Fruit fly (Drosophila melanogaster) whole organism, prepupa: ENCODE measurements around the gene fwd.

ENCODE experiments used
- CG10631 ChIP-seq: fragments of 200-800 bp; sonication (Bioruptor generic); optimal IDR thresholded peaks from 2 replicates; lab custom pipeline; 2016; ENCODE audit warnings: missing biosample characterization, missing genetic modification characterization
- CG10669 ChIP-seq: fragments of 200-800 bp; sonication (Bioruptor generic); optimal IDR thresholded peaks from 3 replicates; lab custom pipeline; 2018; ENCODE audit warnings: missing biosample characterization, mild to moderate bottlenecking, missing genetic modification characterization, moderate library complexity
- CG11294 ChIP-seq: fragments of 200-800 bp; sonication (Bioruptor generic); IDR thresholded peaks from 2 replicates; pipeline ENCODE4 v1.3.6; 2022; ENCODE audit warnings: missing biosample characterization, missing genetic modification characterization
- CG15336 ChIP-seq: fragments of 200-800 bp; sonication (Bioruptor generic); IDR thresholded peaks from 2 replicates; pipeline ENCODE4 v1.3.6; 2022; ENCODE audit warnings: missing biosample characterization, missing genetic modification characterization
- CG1621 ChIP-seq: fragments of 200-800 bp; sonication (Bioruptor generic); optimal IDR thresholded peaks from 3 replicates; lab custom pipeline; 2018; ENCODE audit warnings: missing biosample characterization, mild to moderate bottlenecking, missing genetic modification characterization
- CG16779 ChIP-seq: fragments of 200-800 bp; sonication (Bioruptor generic); optimal IDR thresholded peaks from 3 replicates; lab custom pipeline; 2017; ENCODE audit warnings: missing biosample characterization, mild to moderate bottlenecking, missing genetic modification characterization
- CG31627 ChIP-seq: fragments of 200-800 bp; sonication (Bioruptor generic); optimal IDR thresholded peaks from 3 replicates; lab custom pipeline; 2016; ENCODE audit warnings: missing biosample characterization, missing genetic modification characterization
- CG34406 ChIP-seq: fragments of 200-800 bp; sonication (Bioruptor generic); optimal IDR thresholded peaks from 3 replicates; lab custom pipeline; 2016; ENCODE audit warnings: missing biosample characterization, missing genetic modification characterization
- CG7368 ChIP-seq: fragments of 200-800 bp; sonication (Bioruptor generic); optimal IDR thresholded peaks from 3 replicates; lab custom pipeline; 2016; ENCODE audit warnings: missing biosample characterization, missing genetic modification characterization
- CG8119 ChIP-seq: fragments of 200-800 bp; sonication (Bioruptor generic); IDR thresholded peaks from 3 replicates; pipeline ENCODE4 v1.3.6; 2022; ENCODE audit warnings: missing biosample characterization, missing genetic modification characterization
- CG8319 ChIP-seq: fragments of 200-800 bp; sonication (Bioruptor generic); optimal IDR thresholded peaks from 3 replicates; lab custom pipeline; 2016; ENCODE audit warnings: missing biosample characterization, missing genetic modification characterization
- CG8632 ChIP-seq: fragments of 200-800 bp; sonication (Bioruptor generic); optimal IDR thresholded peaks from 3 replicates; lab custom pipeline; 2016; ENCODE audit warnings: missing biosample characterization, missing genetic modification characterization
- Eip75B ChIP-seq: fragments of 200-800 bp; sonication (Bioruptor generic); optimal IDR thresholded peaks from 3 replicates; lab custom pipeline; 2016; ENCODE audit warnings: missing biosample characterization, missing genetic modification characterization
- Eip78C ChIP-seq: fragments of 200-800 bp; sonication (Bioruptor generic); peaks from one replicate; lab custom pipeline; 2016; ENCODE audit warnings: missing biosample characterization, missing genetic modification characterization
- Eip93F ChIP-seq: fragments of 200-800 bp; sonication (Bioruptor generic); optimal IDR thresholded peaks from 2 replicates; lab custom pipeline; 2016; ENCODE audit warnings: missing biosample characterization, mild to moderate bottlenecking, missing genetic modification characterization
- Ets21C ChIP-seq: fragments of 200-800 bp; sonication (Bioruptor generic); optimal IDR thresholded peaks from 3 replicates; lab custom pipeline; 2016; ENCODE audit warnings: missing biosample characterization, missing genetic modification characterization
- Ets96B ChIP-seq: fragments of 200-800 bp; optimal IDR thresholded peaks from 2 replicates; lab custom pipeline; 2019; ENCODE audit warnings: missing biosample characterization, mild to moderate bottlenecking, missing genetic modification characterization, moderate library complexity
- Hr38 ChIP-seq: sonication (Bioruptor generic); optimal IDR thresholded peaks from 2 replicates; lab custom pipeline; 2016; ENCODE audit warnings: missing biosample characterization, missing genetic modification characterization
- Hr39 ChIP-seq: fragments of 200-800 bp; sonication (Bioruptor generic); optimal IDR thresholded peaks from 2 replicates; lab custom pipeline; 2016; ENCODE audit warnings: missing biosample characterization, missing genetic modification characterization
- Met ChIP-seq: fragments of 200-800 bp; sonication (Bioruptor generic); optimal IDR thresholded peaks from 3 replicates; lab custom pipeline; 2016; ENCODE audit warnings: missing biosample characterization, missing genetic modification characterization
- Smox ChIP-seq: fragments of 200-800 bp; sonication (Bioruptor generic); optimal IDR thresholded peaks from 3 replicates; lab custom pipeline; 2016; ENCODE audit warnings: missing biosample characterization, missing genetic modification characterization
- Sox102F ChIP-seq: fragments of 200-800 bp; sonication (Bioruptor generic); optimal IDR thresholded peaks from 2 replicates; lab custom pipeline; 2016; ENCODE audit warnings: missing biosample characterization, mild to moderate bottlenecking, missing genetic modification characterization
- acj6 ChIP-seq: fragments of 200-800 bp; sonication (Bioruptor generic); optimal IDR thresholded peaks from 3 replicates; lab custom pipeline; 2016; ENCODE audit warnings: missing biosample characterization, missing genetic modification characterization
- cyc ChIP-seq: fragments of 200-800 bp; sonication (Bioruptor generic); optimal IDR thresholded peaks from 3 replicates; lab custom pipeline; 2016; ENCODE audit warnings: missing biosample characterization, missing genetic modification characterization
- dsx ChIP-seq: fragments of 200-800 bp; optimal IDR thresholded peaks from 3 replicates; lab custom pipeline; 2019; ENCODE audit warnings: missing biosample characterization, mild to moderate bottlenecking, missing genetic modification characterization, moderate library complexity; ENCODE audit not compliant: poor library complexity, severe bottlenecking
- fd85E ChIP-seq: fragments of 200-800 bp; sonication (Bioruptor generic); optimal IDR thresholded peaks from 3 replicates; lab custom pipeline; 2016; ENCODE audit warnings: missing biosample characterization, missing genetic modification characterization
- fkh ChIP-seq: fragments of 200-800 bp; sonication (Bioruptor generic); optimal IDR thresholded peaks from 3 replicates; lab custom pipeline; 2017; ENCODE audit warnings: missing biosample characterization, mild to moderate bottlenecking, missing genetic modification characterization, moderate library complexity
- pdm3 ChIP-seq: fragments of 200-800 bp; sonication (Bioruptor generic); optimal IDR thresholded peaks from 3 replicates; lab custom pipeline; 2016; ENCODE audit warnings: missing biosample characterization, missing genetic modification characterization
- salr ChIP-seq, 2 experiments: fragments of 200-800 bp; sonication (Bioruptor generic); optimal IDR thresholded peaks; 3 replicates each; lab custom pipeline; 2016 to 2018; ENCODE audit warnings: missing biosample characterization in 2 of 2, missing genetic modification characterization in 2 of 2, mild to moderate bottlenecking in 1 of 2
- svp ChIP-seq: fragments of 200-800 bp; sonication (Bioruptor generic); peaks from one replicate; lab custom pipeline; 2016; ENCODE audit warnings: missing biosample characterization, missing genetic modification characterization
- vri ChIP-seq: fragments of 200-800 bp; sonication (Bioruptor generic); optimal IDR thresholded peaks from 3 replicates; lab custom pipeline; 2016; ENCODE audit warnings: missing biosample characterization, mild to moderate bottlenecking, missing genetic modification characterization

The fwd gene

DNA sequence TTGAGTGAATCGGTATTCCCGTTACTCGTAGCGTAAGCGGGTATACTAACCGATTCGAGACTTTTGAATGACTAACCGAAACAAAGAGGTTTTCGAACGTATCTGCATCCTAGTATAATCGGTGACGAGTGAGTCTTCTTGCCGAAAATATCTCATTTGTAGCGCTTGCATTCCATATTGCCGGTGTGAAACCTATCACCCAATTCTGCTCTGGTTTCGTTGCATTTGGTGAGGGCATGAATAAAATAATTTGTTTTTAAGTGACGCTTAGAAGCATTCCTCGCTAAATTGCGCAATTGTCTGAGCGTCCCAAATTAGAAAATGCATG lies 290 bp upstream of the fwd start:
- no peak for TF ChIP-seq CG10669
- no peak for TF ChIP-seq Sox102F (GFP tag; lab: Kevin White, UChicago)
- TF ChIP-seq CG11294 (GFP tag; lab: Robert Waterston, UW), result no peak
- TF ChIP-seq CG15336 (GFP tag; lab: Robert Waterston, UW), result 0 out of 2 replicates have a peak, but pooled peaks have one; percentile 4
- TF ChIP-seq CG7368 (GFP tag; lab: Kevin White, UChicago), result no peak
- peak; percentile 23 for TF ChIP-seq Eip78C (GFP tag; lab: Kevin White, UChicago)
- no peak for TF ChIP-seq Eip93F (GFP tag; lab: Kevin White, UChicago)
- TF ChIP-seq pdm3 (GFP tag; lab: Kevin White, UChicago), result no peak
- TF ChIP-seq CG1621 (tag; lab: Kevin White, UChicago), result no peak

DNA sequence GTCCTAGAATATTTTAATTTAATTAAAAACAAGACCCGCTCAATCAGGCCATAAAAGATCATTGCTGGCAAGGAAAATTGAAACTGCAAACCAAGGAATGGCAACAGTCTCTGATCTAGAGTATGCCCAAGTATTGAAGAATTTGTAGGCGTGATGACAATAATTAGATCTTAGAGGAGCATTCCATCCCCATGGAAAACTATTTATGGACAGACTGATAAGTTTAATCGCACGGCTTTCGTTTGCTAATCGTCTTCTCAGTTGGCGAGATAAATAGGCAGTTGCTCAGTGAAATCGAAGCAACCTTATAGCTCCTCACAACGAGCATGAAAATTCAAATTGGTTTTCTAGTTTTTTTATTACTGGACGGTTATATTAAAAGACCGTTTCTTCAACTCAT lies 2.9 kb downstream of the fwd start, which contains the start of gene ddbt:
TSS of gene ddbt (plus strand) at position 301 of the 400 bp plus-strand sequence.
- TF ChIP-seq CG1621 (tag; lab: Kevin White, UChicago), result no peak
- no peak for TF ChIP-seq CG16779 (tag; lab: Kevin White, UChicago)
- TF ChIP-seq Eip93F (GFP tag; lab: Kevin White, UChicago), result no peak
- no peak for TF ChIP-seq CG34406 (GFP tag; lab: Kevin White, UChicago)
- no peak for TF ChIP-seq dsx

DNA sequence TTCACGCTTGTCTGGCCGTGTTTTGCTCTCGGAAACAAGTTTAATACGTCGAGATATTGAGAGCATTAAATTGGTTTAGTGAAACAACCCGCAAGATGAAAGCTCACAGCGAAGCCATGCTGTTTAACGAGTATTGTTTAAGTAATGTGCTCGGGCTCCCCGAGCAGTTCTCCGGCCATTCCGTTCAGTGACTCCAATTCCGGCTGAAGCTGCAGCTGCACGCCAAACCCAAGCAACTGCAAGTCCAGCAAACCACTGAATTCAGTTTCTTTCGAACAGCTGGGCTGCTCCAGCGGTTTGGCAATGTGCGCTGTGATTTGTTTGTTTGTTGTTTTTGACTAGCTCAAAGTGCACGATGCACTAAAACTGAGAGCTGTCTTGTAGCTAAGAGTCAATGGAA lies 4.5 kb downstream of the fwd start:
- TF ChIP-seq CG15336 (GFP tag; lab: Robert Waterston, UW) (no peak), CG1621 (tag; lab: Kevin White, UChicago) (peak; percentile 64)

DNA sequence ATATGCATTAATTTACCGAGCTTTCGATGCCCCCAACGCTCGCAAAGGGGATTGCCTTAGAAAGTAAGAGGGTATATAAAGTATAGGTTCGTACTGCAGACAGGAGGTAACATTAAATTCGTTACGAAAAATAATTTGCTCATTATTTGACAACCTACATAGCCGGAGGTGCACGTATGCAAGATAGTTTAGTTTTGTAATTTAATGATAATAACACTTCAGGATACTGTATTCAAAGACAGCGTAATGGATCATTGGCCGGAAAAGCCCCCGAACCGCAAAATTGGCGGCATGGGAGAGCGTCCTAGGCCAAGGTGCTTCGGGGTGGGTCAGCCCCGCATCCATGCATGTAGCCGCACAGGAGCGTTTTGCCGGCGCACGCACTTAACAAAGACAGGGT lies 7.4 kb downstream of the fwd start:
- no peak for TF ChIP-seq fkh (GFP tag; lab: Kevin White, UChicago)
- no peak for TF ChIP-seq CG8319
- no peak for TF ChIP-seq Eip75B (GFP tag; lab: Kevin White, UChicago)
- TF ChIP-seq Ets96B (tag; lab: Kevin White, UChicago), result no peak
- no peak for TF ChIP-seq CG31627 (GFP tag; lab: Kevin White, UChicago)
- no peak for TF ChIP-seq CG34406 (GFP tag; lab: Kevin White, UChicago)
- no peak for TF ChIP-seq acj6 (GFP tag; lab: Kevin White, UChicago)
- no peak for TF ChIP-seq Ets21C (GFP tag; lab: Kevin White, UChicago)
- no peak for TF ChIP-seq CG8119 (GFP tag; lab: Robert Waterston, UW)
- TF ChIP-seq CG10669, result no peak
- TF ChIP-seq, all 60 proteins: peak for 0

DNA sequence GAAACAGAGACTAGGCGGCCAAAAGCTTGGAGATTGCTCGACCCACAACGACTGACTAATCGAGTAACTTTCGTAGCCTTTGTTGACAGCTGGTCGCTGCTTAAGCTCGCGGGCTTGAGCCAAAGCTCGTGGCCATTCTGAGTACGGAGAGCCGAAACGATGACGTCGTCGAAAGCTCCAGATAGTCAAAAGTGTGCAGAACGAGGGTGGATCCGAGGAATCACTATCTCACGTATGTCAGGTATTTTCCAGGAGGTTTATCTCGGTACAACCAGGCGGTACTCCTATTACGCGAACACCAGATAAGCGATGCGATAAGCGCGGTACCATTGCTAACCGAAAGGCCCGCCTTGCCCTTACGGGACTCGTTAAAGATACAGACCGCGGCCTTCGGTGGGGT lies 8.1 kb downstream of the fwd start:
- TF ChIP-seq Smox (no peak), vri (GFP tag; lab: Kevin White, UChicago) (peak; percentile 95), CG16779 (tag; lab: Kevin White, UChicago) (no peak), svp (GFP tag; lab: Kevin White, UChicago) (peak; percentile 84)
- TF ChIP-seq, all 60 proteins: peak for 2

DNA sequence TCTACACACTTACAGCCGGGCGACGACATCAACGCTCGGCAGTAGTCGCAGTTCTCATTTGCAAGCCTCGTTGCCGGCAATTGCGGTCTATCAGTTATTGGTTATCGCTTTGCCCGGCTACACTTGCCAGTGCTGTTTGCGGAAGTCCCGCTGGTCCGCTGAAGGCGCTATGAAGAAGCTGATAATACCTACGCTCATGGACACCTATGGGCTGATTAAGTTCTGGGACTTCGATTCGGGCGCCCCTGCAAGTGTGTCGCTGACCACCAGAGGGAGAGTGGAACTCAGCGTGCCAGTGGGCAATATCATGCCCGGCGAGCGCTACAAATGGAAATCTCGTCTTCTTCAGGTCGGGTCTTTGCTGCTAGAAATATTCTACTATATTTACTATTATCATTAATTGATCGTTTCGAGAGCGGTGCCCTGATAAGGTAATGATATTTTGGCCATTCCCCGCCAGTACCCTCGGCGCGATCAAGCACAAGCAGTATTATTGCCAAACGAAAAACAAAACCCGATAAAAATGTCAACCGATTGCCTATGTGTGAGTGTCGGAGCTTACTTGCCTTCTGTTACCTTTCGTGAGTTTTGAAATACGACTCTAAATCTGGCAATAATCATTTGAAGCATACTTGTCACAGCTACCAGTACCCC lies 19.6 kb downstream of the fwd start:
- TF ChIP-seq svp (GFP tag; lab: Kevin White, UChicago), result peak; percentile 71
- no peak for TF ChIP-seq fkh (GFP tag; lab: Kevin White, UChicago)
- TF ChIP-seq, all 60 proteins: peak for 1

DNA sequence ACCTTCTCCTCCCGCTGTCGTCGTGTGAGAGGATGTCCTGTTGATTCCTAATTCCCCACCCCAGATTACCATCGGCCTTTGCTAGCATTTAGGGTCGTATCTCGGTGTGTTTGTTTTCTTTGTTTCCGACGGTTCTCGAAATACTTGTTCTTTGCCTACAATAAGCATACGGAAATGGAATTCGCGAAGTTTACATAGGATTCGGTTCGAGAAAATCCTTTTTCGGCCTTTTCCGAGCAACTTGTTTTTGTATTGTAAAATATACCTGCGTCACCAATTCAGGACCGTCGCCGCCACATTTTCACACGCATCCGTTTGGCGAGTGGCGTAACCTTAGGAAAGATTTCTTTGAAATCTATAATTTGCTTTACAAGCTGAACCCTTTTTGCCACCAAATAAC lies 21.2 kb downstream of the fwd start:
- no peak for TF ChIP-seq CG10631
- no peak for TF ChIP-seq Hr39 (GFP tag; lab: Kevin White, UChicago)
- no peak for TF ChIP-seq fd85E
- no peak for TF ChIP-seq CG8632 (GFP tag; lab: Kevin White, UChicago)
- no peak for TF ChIP-seq CG7368 (GFP tag; lab: Kevin White, UChicago)
- TF ChIP-seq Hr38 (GFP tag; lab: Kevin White, UChicago), result no peak
- TF ChIP-seq Met (GFP tag; lab: Kevin White, UChicago), result no peak
- TF ChIP-seq cyc, result no peak
- TF ChIP-seq salr (GFP tag; optimal IDR thresholded peaks at IDR 0.05; lab: Kevin White, UChicago), result no peak
- no peak for TF ChIP-seq fkh (GFP tag; lab: Kevin White, UChicago)
